Fruit fly (Drosophila melanogaster) whole organism, pupa: ENCODE measurements around the gene eater.

ENCODE experiments used
- CG10348 ChIP-seq: fragments of 200-800 bp; sonication (Bioruptor generic); IDR thresholded peaks from 2 replicates; pipeline ENCODE4 v1.3.6; 2022; ENCODE audit warnings: missing biosample characterization, missing genetic modification characterization
- CG12605 ChIP-seq: fragments of 200-800 bp; sonication (Bioruptor generic); IDR thresholded peaks from 2 replicates; pipeline ENCODE4 v1.3.6; 2022; ENCODE audit warnings: missing biosample characterization, missing genetic modification characterization
- CG14655 ChIP-seq: fragments of 200-800 bp; sonication (Bioruptor generic); optimal IDR thresholded peaks from 3 replicates; lab custom pipeline; 2017; ENCODE audit warnings: mild to moderate bottlenecking, missing biosample characterization, missing genetic modification reagents, missing genetic modification characterization
- CG4496 ChIP-seq: fragments of 200-800 bp; sonication (Bioruptor generic); IDR thresholded peaks from 3 replicates; pipeline ENCODE4 v1.3.6; 2022; ENCODE audit warnings: missing biosample characterization, missing genetic modification characterization
- CG8159 ChIP-seq: fragments of 200-800 bp; sonication (Bioruptor generic); optimal IDR thresholded peaks from 3 replicates; lab custom pipeline; 2018; ENCODE audit warnings: missing biosample characterization, mild to moderate bottlenecking, missing genetic modification characterization, moderate library complexity
- CG9948 ChIP-seq: fragments of 200-800 bp; sonication (Bioruptor generic); optimal IDR thresholded peaks from 2 replicates; lab custom pipeline; 2018; ENCODE audit warnings: missing biosample characterization, mild to moderate bottlenecking, missing genetic modification characterization, moderate library complexity
- D1 ChIP-seq: fragments of 200-800 bp; sonication (Bioruptor generic); optimal IDR thresholded peaks from 2 replicates; lab custom pipeline; 2018; ENCODE audit warnings: missing biosample characterization, mild to moderate bottlenecking, missing genetic modification characterization, moderate library complexity
- gl ChIP-seq: fragments of 200-800 bp; sonication (Bioruptor generic); optimal IDR thresholded peaks from 2 replicates; lab custom pipeline; 2018; ENCODE audit warnings: missing biosample characterization, mild to moderate bottlenecking, missing genetic modification characterization
- rn ChIP-seq: fragments of 200-800 bp; sonication (Bioruptor generic); IDR thresholded peaks from 2 replicates; pipeline ENCODE4 v1.3.6; 2022; ENCODE audit warnings: missing biosample characterization, missing genetic modification characterization

DNA sequence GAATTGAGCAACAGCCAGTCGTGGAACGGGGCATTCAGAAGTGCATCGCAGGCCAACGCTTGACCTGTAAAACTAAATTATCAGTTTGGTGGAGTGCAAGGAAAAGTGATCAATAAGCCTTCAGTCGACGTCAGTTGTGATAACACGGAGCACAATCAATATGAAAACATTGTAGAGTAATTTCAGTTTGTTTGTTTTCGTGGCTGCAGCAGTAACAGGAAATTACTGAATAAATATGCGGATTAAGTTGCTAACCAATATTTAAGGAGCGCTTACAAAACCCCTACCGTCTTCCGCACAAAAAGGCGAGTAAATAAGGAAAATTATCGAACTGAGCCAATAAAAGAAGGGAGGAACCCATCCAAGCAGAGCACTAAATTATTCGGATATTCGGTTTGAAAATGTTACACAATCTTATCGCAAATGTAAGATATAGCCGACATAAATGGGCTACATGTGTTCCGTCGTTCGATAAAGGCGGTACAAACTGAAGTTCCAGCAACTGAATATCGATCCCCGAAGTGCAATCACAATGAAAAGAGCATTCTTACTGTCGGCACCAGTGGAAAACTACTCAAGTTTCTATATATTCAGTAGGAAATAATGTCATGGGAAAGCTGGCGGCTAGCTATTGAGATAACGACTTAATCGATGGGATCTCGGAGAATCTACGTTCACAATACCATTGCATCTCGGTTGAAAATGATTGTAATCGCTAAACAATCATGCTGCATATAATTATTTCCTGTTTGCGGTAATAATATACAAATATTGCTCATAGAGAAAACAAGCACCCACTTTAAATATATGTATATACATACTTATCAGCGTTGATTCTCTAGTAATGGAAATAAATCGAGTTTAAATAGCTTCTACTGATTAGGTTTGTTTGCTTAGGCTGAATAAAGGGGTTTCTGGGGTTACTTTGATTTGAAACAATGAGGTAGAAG lies 36.5 kb upstream of the eater start:
- peak; percentile 68 for TF ChIP-seq gl (tag; lab: Kevin White, UChicago)
- peak; percentile 28 for TF ChIP-seq CG14655
- TF ChIP-seq CG10348 (GFP tag; lab: Robert Waterston, UW): no peak
- peak; percentile 9 for TF ChIP-seq CG9948
- peak; percentile 56 for TF ChIP-seq CG8159 (tag; lab: Kevin White, UChicago)
- TF ChIP-seq CG12605: no peak
- TF ChIP-seq rn: no peak
- TF ChIP-seq CG4496 (GFP tag; lab: Robert Waterston, UW): no peak
- TF ChIP-seq D1 (tag; lab: Kevin White, UChicago): no peak
